Fruit fly (Drosophila melanogaster) whole organism, embryonic: ENCODE results near the gene aos.

ENCODE experiments used
- Asciz ChIP-seq: fragments of 200-800 bp; sonication (Bioruptor generic); optimal IDR thresholded peaks from 2 replicates; lab custom pipeline; 2017; ENCODE audit warnings: missing biosample characterization, mild to moderate bottlenecking, missing genetic modification characterization, missing genetic modification reagents
- Atf3 ChIP-seq: fragments of 200-800 bp; sonication (Bioruptor generic); optimal IDR thresholded peaks from 3 replicates; lab custom pipeline; 2016; ENCODE audit warnings: missing biosample characterization, missing genetic modification characterization
- Atf6 ChIP-seq: fragments of 200-800 bp; sonication (Bioruptor generic); IDR thresholded peaks from 2 replicates; pipeline ENCODE4 v1.3.6; 2022; ENCODE audit warnings: missing biosample characterization, missing genetic modification characterization
- CG10431 ChIP-seq: fragments of 200-800 bp; sonication (Bioruptor generic); optimal IDR thresholded peaks from 3 replicates; lab custom pipeline; 2018; ENCODE audit warnings: missing biosample characterization, mild to moderate bottlenecking, missing genetic modification characterization
- CG11093 ChIP-seq: fragments of 200-800 bp; sonication (Bioruptor generic); IDR thresholded peaks from 3 replicates; pipeline ENCODE4 v1.3.6; 2022; ENCODE audit warnings: missing biosample characterization, missing genetic modification characterization
- CG12104 ChIP-seq: fragments of 200-800 bp; sonication (Bioruptor generic); optimal IDR thresholded peaks from 3 replicates; lab custom pipeline; 2016; ENCODE audit warnings: missing biosample characterization, missing genetic modification characterization
- CG12391 ChIP-seq: fragments of 200-800 bp; sonication (Bioruptor generic); optimal IDR thresholded peaks from 3 replicates; lab custom pipeline; 2018; ENCODE audit warnings: missing biosample characterization, mild to moderate bottlenecking, missing genetic modification characterization, moderate library complexity
- CG13424 ChIP-seq: fragments of 200-800 bp; sonication (Bioruptor generic); optimal IDR thresholded peaks from 2 replicates; lab custom pipeline; 2019; ENCODE audit warnings: missing biosample characterization, mild to moderate bottlenecking, missing genetic modification characterization, moderate library complexity
- CG1647 ChIP-seq: fragments of 200-800 bp; sonication (Bioruptor generic); optimal IDR thresholded peaks from 3 replicates; lab custom pipeline; 2016; ENCODE audit warnings: missing biosample characterization, missing genetic modification characterization
- CG17359 ChIP-seq: fragments of 200-800 bp; sonication (Bioruptor generic); optimal IDR thresholded peaks from 3 replicates; lab custom pipeline; 2018; ENCODE audit warnings: missing biosample characterization, mild to moderate bottlenecking, missing genetic modification characterization, moderate library complexity
- CG1792 ChIP-seq: fragments of 200-800 bp; sonication (Bioruptor generic); optimal IDR thresholded peaks from 2 replicates; lab custom pipeline; 2016; ENCODE audit warnings: missing biosample characterization, missing genetic modification characterization
- CG31441 ChIP-seq: fragments of 200-800 bp; sonication (Bioruptor generic); IDR thresholded peaks from 2 replicates; pipeline ENCODE4 v1.3.6; 2022; ENCODE audit warnings: missing biosample characterization, missing genetic modification characterization
- CG32532 ChIP-seq: fragments of 200-800 bp; sonication (Bioruptor generic); IDR thresholded peaks from 2 replicates; pipeline ENCODE4 v1.3.6; 2022; ENCODE audit warnings: missing biosample characterization, missing genetic modification characterization
- CG33557 ChIP-seq: fragments of 200-800 bp; sonication (Bioruptor generic); optimal IDR thresholded peaks from 2 replicates; lab custom pipeline; 2019; ENCODE audit warnings: missing biosample characterization, mild to moderate bottlenecking, missing genetic modification characterization, moderate library complexity
- CG34422 ChIP-seq: fragments of 200-800 bp; sonication (Bioruptor generic); IDR thresholded peaks from 3 replicates; pipeline ENCODE4 v1.3.6; 2022; ENCODE audit warnings: missing biosample characterization, missing genetic modification characterization
- CG4424 ChIP-seq: fragments of 200-800 bp; sonication (Bioruptor generic); optimal IDR thresholded peaks from 3 replicates; lab custom pipeline; 2016; ENCODE audit warnings: missing biosample characterization, missing genetic modification characterization
- CG4854 ChIP-seq: fragments of 200-800 bp; sonication (Bioruptor generic); optimal IDR thresholded peaks from 2 replicates; lab custom pipeline; 2016; ENCODE audit warnings: missing biosample characterization, missing genetic modification characterization, inconsistent platforms
- CG6254 ChIP-seq: fragments of 200-800 bp; sonication (Bioruptor generic); optimal IDR thresholded peaks from 3 replicates; lab custom pipeline; 2017; ENCODE audit warnings: mild to moderate bottlenecking, missing biosample characterization, missing genetic modification reagents, missing genetic modification characterization
- CG7556 ChIP-seq: fragments of 200-800 bp; sonication (Bioruptor generic); optimal IDR thresholded peaks from 2 replicates; lab custom pipeline; 2017; ENCODE audit warnings: missing biosample characterization, mild to moderate bottlenecking, missing genetic modification characterization
- Deaf1 ChIP-seq: fragments of 200-800 bp; optimal IDR thresholded peaks from 3 replicates; lab custom pipeline; 2019; ENCODE audit warnings: missing biosample characterization, mild to moderate bottlenecking, missing genetic modification characterization, moderate library complexity
- Dip2 ChIP-seq: fragments of 200-800 bp; sonication (Bioruptor generic); IDR thresholded peaks from 2 replicates; pipeline ENCODE4 v1.3.6; 2022; ENCODE audit warnings: missing biosample characterization, missing genetic modification characterization
- Dp ChIP-seq: fragments of 200-800 bp; sonication (Bioruptor generic); optimal IDR thresholded peaks from 2 replicates; lab custom pipeline; 2018; ENCODE audit warnings: missing biosample characterization, mild to moderate bottlenecking, missing genetic modification characterization, moderate library complexity
- Fer3 ChIP-seq: fragments of 200-800 bp; sonication (Bioruptor generic); optimal IDR thresholded peaks from 2 replicates; lab custom pipeline; 2018; ENCODE audit warnings: missing biosample characterization, mild to moderate bottlenecking, missing genetic modification characterization, moderate library complexity
- Gug ChIP-seq: fragments of 200-800 bp; sonication (Bioruptor generic); IDR thresholded peaks from 4 replicates; pipeline ENCODE4 v1.3.6; 2022; ENCODE audit warnings: missing biosample characterization, missing genetic modification characterization
- Hr39 ChIP-seq: fragments of >200 bp; optimal IDR thresholded peaks from 2 replicates; lab custom pipeline; 2017
- Mrtf ChIP-seq: fragments of 200-800 bp; sonication (Bioruptor generic); IDR thresholded peaks from 3 replicates; pipeline ENCODE4 v1.3.6; 2022; ENCODE audit warnings: missing biosample characterization, missing genetic modification characterization
- Ravus ChIP-seq: fragments of 200-800 bp; sonication (Bioruptor generic); IDR thresholded peaks from 2 replicates; pipeline ENCODE4 v1.3.6; 2022; ENCODE audit warnings: missing biosample characterization, missing genetic modification characterization
- Trl ChIP-seq, 3 experiments: fragments of >200 bp in 2 of 3; fragments of 200-800 bp in 1 of 3; sonication (Bioruptor generic) in 1 of 3; optimal IDR thresholded peaks; 2 replicates in 1 of 3; 3 replicates in 2 of 3; lab custom pipeline; 2016 to 2017; ENCODE audit warnings: missing biosample characterization in 1 of 3, missing genetic modification characterization in 1 of 3
- Xbp1 ChIP-seq: fragments of 200-800 bp; sonication (Bioruptor generic); optimal IDR thresholded peaks from 3 replicates; lab custom pipeline; 2016; ENCODE audit warnings: missing biosample characterization, mild to moderate bottlenecking, missing genetic modification characterization
- abd-A ChIP-seq: fragments of 200-800 bp; sonication (Bioruptor generic); optimal IDR thresholded peaks from 3 replicates; lab custom pipeline; 2019; ENCODE audit warnings: missing biosample characterization, mild to moderate bottlenecking, missing genetic modification characterization, moderate library complexity
- ems ChIP-seq: fragments of 200-800 bp; sonication (Bioruptor generic); optimal IDR thresholded peaks from 3 replicates; lab custom pipeline; 2016; ENCODE audit warnings: missing biosample characterization, missing genetic modification characterization
- esg ChIP-seq: fragments of 200-800 bp; sonication (Bioruptor generic); conservative IDR thresholded peaks from 2 replicates; pipeline ENCODE4 v1.3.6; 2022; ENCODE audit warnings: missing biosample characterization, missing genetic modification characterization
- gt ChIP-seq: fragments of 200-800 bp; sonication (Bioruptor generic); IDR thresholded peaks from 2 replicates; pipeline ENCODE4 v1.3.6; 2022; ENCODE audit warnings: missing biosample characterization, missing genetic modification characterization
- kah ChIP-seq: fragments of 200-800 bp; sonication (Bioruptor generic); optimal IDR thresholded peaks from 2 replicates; lab custom pipeline; 2018; ENCODE audit warnings: missing biosample characterization, mild to moderate bottlenecking, missing genetic modification characterization
- klu ChIP-seq: fragments of 200-800 bp; sonication (Bioruptor generic); IDR thresholded peaks from 2 replicates; pipeline ENCODE4 v1.3.6; 2022; ENCODE audit warnings: missing biosample characterization, missing genetic modification characterization
- lbe ChIP-seq: fragments of 200-800 bp; sonication (Bioruptor generic); optimal IDR thresholded peaks from 2 replicates; lab custom pipeline; 2016; ENCODE audit warnings: missing biosample characterization, mild to moderate bottlenecking, missing genetic modification characterization
- luna ChIP-seq: fragments of 200-800 bp; sonication (Bioruptor generic); optimal IDR thresholded peaks from 2 replicates; lab custom pipeline; 2016; ENCODE audit warnings: missing biosample characterization, missing genetic modification characterization
- nerfin-2 ChIP-seq: fragments of 200-800 bp; sonication (Bioruptor generic); IDR thresholded peaks from 2 replicates; pipeline ENCODE4 v1.3.6; 2022; ENCODE audit warnings: missing biosample characterization, missing genetic modification characterization; ENCODE audit not compliant: partially characterized antibody
- org-1 ChIP-seq: fragments of 200-800 bp; sonication (Bioruptor generic); optimal IDR thresholded peaks from 2 replicates; lab custom pipeline; 2017; ENCODE audit warnings: missing biosample characterization, missing genetic modification characterization
- psq ChIP-seq: fragments of 200-800 bp; sonication (Bioruptor generic); optimal IDR thresholded peaks from 2 replicates; lab custom pipeline; 2017; ENCODE audit warnings: missing biosample characterization, missing genetic modification characterization
- ranshi ChIP-seq: fragments of 200-800 bp; sonication (Bioruptor generic); IDR thresholded peaks from 2 replicates; pipeline ENCODE4 v1.3.6; 2022; ENCODE audit warnings: missing biosample characterization, missing genetic modification characterization
- sob ChIP-seq: fragments of 200-800 bp; sonication (Bioruptor generic); IDR thresholded peaks from 2 replicates; pipeline ENCODE4 v1.3.6; 2022; ENCODE audit warnings: missing biosample characterization, missing genetic modification characterization
- sqz ChIP-seq: fragments of 200-800 bp; sonication (Bioruptor generic); optimal IDR thresholded peaks from 3 replicates; lab custom pipeline; 2018; ENCODE audit warnings: missing biosample characterization, mild to moderate bottlenecking, missing genetic modification characterization
- tap ChIP-seq: fragments of 200-800 bp; optimal IDR thresholded peaks from 3 replicates; lab custom pipeline; 2019; ENCODE audit warnings: missing biosample characterization, mild to moderate bottlenecking, missing genetic modification characterization, moderate library complexity
- usp ChIP-seq: fragments of >200 bp; optimal IDR thresholded peaks from 2 replicates; lab custom pipeline; 2017; ENCODE audit warnings: missing biosample characterization, missing genetic modification characterization
- zen2 ChIP-seq: fragments of 200-800 bp; sonication (Bioruptor generic); IDR thresholded peaks from 3 replicates; pipeline ENCODE4 v1.3.6; 2022; ENCODE audit warnings: missing biosample characterization, missing genetic modification characterization; ENCODE audit not compliant: partially characterized antibody

The aos gene

DNA sequence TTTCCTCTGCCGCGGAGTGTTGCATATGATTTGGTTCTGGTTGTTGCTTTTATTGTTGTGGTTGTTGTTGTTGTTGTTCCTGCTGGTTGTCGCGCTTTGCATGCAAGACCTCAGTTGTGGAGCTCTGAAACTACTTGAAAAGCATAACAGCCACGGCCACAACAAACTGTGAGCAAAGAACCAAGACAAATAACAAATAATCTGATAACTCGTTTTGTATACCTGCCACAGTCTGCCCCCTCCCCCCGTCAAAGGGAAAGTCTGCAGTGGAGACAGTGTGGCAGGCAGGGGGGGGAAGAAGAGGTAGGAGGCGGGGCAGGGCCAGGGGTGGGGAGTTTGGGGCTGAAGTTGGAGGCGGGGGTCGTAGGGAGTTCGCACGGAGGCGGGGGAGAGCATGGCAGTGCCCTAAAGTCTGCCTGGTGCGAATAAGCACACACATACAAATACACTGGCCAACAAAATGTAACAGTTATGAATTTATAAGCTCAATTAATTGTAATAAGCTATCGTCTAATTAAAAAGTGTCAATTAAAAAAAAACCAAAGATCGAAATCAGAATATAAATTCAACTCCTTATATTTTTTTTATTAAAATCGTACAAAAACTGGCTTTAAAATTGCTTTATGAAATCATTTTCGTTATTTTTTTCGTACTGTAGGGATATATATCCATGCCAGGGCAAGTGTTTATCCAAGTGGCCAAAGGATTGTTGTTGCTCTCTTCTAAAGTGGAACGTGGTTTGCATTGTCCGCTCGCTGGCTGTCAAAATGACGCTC, 5.2 kb upstream of the aos start (continued):
- no peak for TF ChIP-seq ranshi (GFP tag; lab: Robert Waterston, UW)
- no peak for TF ChIP-seq psq
- TF ChIP-seq CG34422 (GFP tag; lab: Robert Waterston, UW): no peak
- peak; percentile 50 for TF ChIP-seq CG12391 (tag; lab: Kevin White, UChicago)
- TF ChIP-seq Gug (GFP tag; lab: Robert Waterston, UW): no peak
- peak; percentile 35; the same call in 1 of the 2 replicates for TF ChIP-seq sob
- TF ChIP-seq lbe (GFP tag; lab: Kevin White, UChicago): peak; percentile 49
- TF ChIP-seq CG1647 (GFP tag; lab: Kevin White, UChicago): no peak
- TF ChIP-seq Hr39: peak; percentile 51
- TF ChIP-seq zen2 (GFP tag; lab: Robert Waterston, UW): no peak
- no peak for TF ChIP-seq CG1792 (GFP tag; lab: Kevin White, UChicago)
- TF ChIP-seq CG32532: peak; percentile 19; the same call in 1 of the 2 replicates
- no peak for TF ChIP-seq Fer3 (tag; lab: Kevin White, UChicago)
- TF ChIP-seq CG4424 (GFP tag; lab: Kevin White, UChicago): peak; percentile 40
- peak; percentile 16 for TF ChIP-seq org-1 (GFP tag; lab: Kevin White, UChicago)
- TF ChIP-seq Xbp1: peak; percentile 8
- no peak for TF ChIP-seq luna
- peak; percentile 17 for TF ChIP-seq CG13424 (tag; lab: Kevin White, UChicago)
- TF ChIP-seq CG17359 (tag; lab: Kevin White, UChicago): peak; percentile 45
- TF ChIP-seq CG10431 (GFP tag; lab: Kevin White, UChicago): no peak
- TF ChIP-seq sqz: no peak
- no peak for TF ChIP-seq Atf3
- TF ChIP-seq gt: no peak
- TF ChIP-seq CG31441 (GFP tag; lab: Robert Waterston, UW): peak; percentile 57
- 0 out of 2 replicates have a peak, but pooled peaks have one; percentile 10 for TF ChIP-seq klu (GFP tag; lab: Robert Waterston, UW)
- no peak; the same call in 1 of the 2 replicates for TF ChIP-seq esg (GFP tag; lab: Robert Waterston, UW)
- TF ChIP-seq Asciz: peak; percentile 16
- TF ChIP-seq Ravus (GFP tag; lab: Robert Waterston, UW): no peak
- no peak for TF ChIP-seq Trl (optimal IDR thresholded peaks at IDR 0.05; lab: Kevin White, UChicago)
- no peak for TF ChIP-seq Trl (GFP tag; optimal IDR thresholded peaks at IDR 0.05; lab: Kevin White, UChicago)
- TF ChIP-seq CG12104 (GFP tag; lab: Kevin White, UChicago): no peak
- no peak for TF ChIP-seq ems (GFP tag; lab: Kevin White, UChicago)
- TF ChIP-seq CG11093 (GFP tag; lab: Robert Waterston, UW): 0 out of 3 replicates have a peak, but pooled peaks have one; percentile 16
- no peak for TF ChIP-seq tap (tag; lab: Kevin White, UChicago)
- TF ChIP-seq kah (GFP tag; lab: Kevin White, UChicago): no peak
- no peak for TF ChIP-seq CG33557
- no peak for TF ChIP-seq Deaf1
- TF ChIP-seq Mrtf: no peak
- TF ChIP-seq CG7556 (GFP tag; lab: Kevin White, UChicago): peak; percentile 40
- TF ChIP-seq CG6254 (GFP tag; lab: Kevin White, UChicago): peak; percentile 17
- peak; percentile 62 for TF ChIP-seq abd-A (tag; lab: Kevin White, UChicago)
- no peak for TF ChIP-seq nerfin-2 (GFP tag; lab: Robert Waterston, UW)
- TF ChIP-seq Dip2 (GFP tag; lab: Robert Waterston, UW): no peak
- no peak for TF ChIP-seq CG4854 (GFP tag; lab: Kevin White, UChicago)
- TF ChIP-seq Dp (GFP tag; lab: Kevin White, UChicago): no peak
- TF ChIP-seq Atf6 (GFP tag; lab: Robert Waterston, UW): no peak
- no peak for TF ChIP-seq usp (GFP tag; lab: Kevin White, UChicago)
